Fruit fly (Drosophila melanogaster) whole organism, embryonic: ENCODE measurements around the gene stas.

Experiments
- Aef1 ChIP-seq: fragments of 200-800 bp; sonication (Bioruptor generic); IDR thresholded peaks from 3 replicates; pipeline ENCODE4 v1.3.6; 2022; ENCODE audit warnings: missing biosample characterization, missing genetic modification characterization
- Awh ChIP-seq: fragments of 200-800 bp; sonication (Bioruptor generic); IDR thresholded peaks from 2 replicates; pipeline ENCODE4, ENCODE4 v1.3.6; 2022; ENCODE audit warnings: missing biosample characterization, missing genetic modification characterization
- BtbVII ChIP-seq: fragments of 200-800 bp; sonication (Bioruptor generic); optimal IDR thresholded peaks from 3 replicates; lab custom pipeline; 2017; ENCODE audit warnings: missing biosample characterization, mild to moderate bottlenecking, missing genetic modification characterization
- CG10209 ChIP-seq: fragments of 200-800 bp; sonication (Bioruptor generic); optimal IDR thresholded peaks from 3 replicates; lab custom pipeline; 2017; ENCODE audit warnings: missing biosample characterization, mild to moderate bottlenecking, missing genetic modification characterization, missing genetic modification reagents
- CG11695 ChIP-seq: fragments of 200-800 bp; sonication (Bioruptor generic); IDR thresholded peaks from 3 replicates; pipeline ENCODE4 v1.3.6; 2022; ENCODE audit warnings: missing biosample characterization, missing genetic modification characterization
- CG12942 ChIP-seq: fragments of 200-800 bp; sonication (Bioruptor generic); optimal IDR thresholded peaks from 3 replicates; lab custom pipeline; 2016; ENCODE audit warnings: missing biosample characterization, missing genetic modification characterization
- CG1602 ChIP-seq: fragments of 200-800 bp; sonication (Bioruptor generic); optimal IDR thresholded peaks from 3 replicates; lab custom pipeline; 2016; ENCODE audit warnings: missing biosample characterization, missing genetic modification characterization
- CG18476 ChIP-seq: fragments of 200-800 bp; sonication (Bioruptor generic); optimal IDR thresholded peaks from 2 replicates; lab custom pipeline; 2016; ENCODE audit warnings: missing biosample characterization, mild to moderate bottlenecking, missing genetic modification characterization
- CG18599 ChIP-seq: fragments of 200-800 bp; sonication (Bioruptor generic); optimal IDR thresholded peaks from 3 replicates; lab custom pipeline; 2017; ENCODE audit warnings: missing biosample characterization, missing genetic modification characterization, mild to moderate bottlenecking, moderate library complexity, missing genetic modification reagents
- CG18619 ChIP-seq: fragments of 200-800 bp; sonication (Bioruptor generic); optimal IDR thresholded peaks from 3 replicates; lab custom pipeline; 2017; ENCODE audit warnings: missing biosample characterization, mild to moderate bottlenecking, missing genetic modification characterization
- CG2116 ChIP-seq: fragments of 200-800 bp; sonication (Bioruptor generic); optimal IDR thresholded peaks from 3 replicates; lab custom pipeline; 2018; ENCODE audit warnings: missing biosample characterization, mild to moderate bottlenecking, missing genetic modification characterization
- CG2678 ChIP-seq: fragments of 200-800 bp; sonication (Bioruptor generic); optimal IDR thresholded peaks from 3 replicates; lab custom pipeline; 2019; ENCODE audit warnings: missing biosample characterization, mild to moderate bottlenecking, missing genetic modification characterization, moderate library complexity
- CG3407 ChIP-seq: fragments of 200-800 bp; sonication (Bioruptor generic); optimal IDR thresholded peaks from 2 replicates; lab custom pipeline; 2018; ENCODE audit warnings: missing biosample characterization, mild to moderate bottlenecking, missing genetic modification characterization
- CG43689 ChIP-seq: fragments of 200-800 bp; sonication (Bioruptor generic); IDR thresholded peaks from 2 replicates; pipeline ENCODE4 v1.3.6; 2022; ENCODE audit warnings: missing biosample characterization, missing genetic modification characterization
- CG4617 ChIP-seq: fragments of 200-800 bp; sonication (Bioruptor generic); optimal IDR thresholded peaks from 3 replicates; lab custom pipeline; 2016; ENCODE audit warnings: missing biosample characterization, missing genetic modification characterization, borderline replicate concordance
- CG5953 ChIP-seq: fragments of 200-800 bp; sonication (Bioruptor generic); IDR thresholded peaks from 2 replicates; pipeline ENCODE4 v1.3.6; 2022; ENCODE audit warnings: missing biosample characterization, missing genetic modification characterization
- CG6791 ChIP-seq: fragments of 200-800 bp; sonication (Bioruptor generic); IDR thresholded peaks from 3 replicates; pipeline ENCODE4 v1.3.6; 2022; ENCODE audit warnings: missing biosample characterization, missing genetic modification characterization; ENCODE audit not compliant: partially characterized antibody
- CG7357 ChIP-seq: fragments of 200-800 bp; sonication (Bioruptor generic); IDR thresholded peaks from 3 replicates; pipeline ENCODE4 v1.3.6; 2022; ENCODE audit warnings: missing biosample characterization, missing genetic modification characterization
- CG8281 ChIP-seq: fragments of 200-800 bp; sonication (Bioruptor generic); optimal IDR thresholded peaks from 2 replicates; lab custom pipeline; 2018; ENCODE audit warnings: missing biosample characterization, mild to moderate bottlenecking, missing genetic modification characterization, moderate library complexity
- CG8388 ChIP-seq: fragments of 200-800 bp; sonication (Bioruptor generic); optimal IDR thresholded peaks from 2 replicates; lab custom pipeline; 2019; ENCODE audit warnings: missing biosample characterization, mild to moderate bottlenecking, missing genetic modification characterization, moderate library complexity
- D ChIP-seq, 2 experiments: fragments of 200-800 bp in 1 of 2; fragments of >200 bp in 1 of 2; sonication (Bioruptor generic) in 1 of 2; optimal IDR thresholded peaks; 2 replicates in 1 of 2; 3 replicates in 1 of 2; lab custom pipeline; 2017; ENCODE audit warnings: mild to moderate bottlenecking in 1 of 2, missing biosample characterization in 1 of 2, missing genetic modification characterization in 1 of 2, missing genetic modification reagents in 1 of 2
- D19A ChIP-seq: fragments of 200-800 bp; optimal IDR thresholded peaks from 3 replicates; lab custom pipeline; 2019; ENCODE audit warnings: missing biosample characterization, mild to moderate bottlenecking, missing genetic modification characterization, moderate library complexity
- HLH3B ChIP-seq: fragments of 200-800 bp; sonication (Bioruptor generic); IDR thresholded peaks from 2 replicates; pipeline ENCODE4 v1.3.6; 2022; ENCODE audit warnings: missing biosample characterization, missing genetic modification characterization
- HmgZ ChIP-seq: fragments of 200-800 bp; sonication (Bioruptor generic); optimal IDR thresholded peaks from 2 replicates; lab custom pipeline; 2018; ENCODE audit warnings: missing biosample characterization, mild to moderate bottlenecking, missing genetic modification characterization
- Hr3 ChIP-seq: fragments of 200-800 bp; sonication (Bioruptor generic); optimal IDR thresholded peaks from 3 replicates; lab custom pipeline; 2016; ENCODE audit warnings: missing biosample characterization, missing genetic modification characterization
- NC2α ChIP-seq: fragments of 200-800 bp; sonication (Bioruptor generic); optimal IDR thresholded peaks from 2 replicates; lab custom pipeline; 2016; ENCODE audit warnings: missing biosample characterization, missing genetic modification characterization
- Rfx ChIP-seq: fragments of 200-800 bp; sonication (Bioruptor generic); IDR thresholded peaks from 2 replicates; pipeline ENCODE4 v1.3.6; 2022; ENCODE audit warnings: missing biosample characterization, missing genetic modification characterization
- Sox100B ChIP-seq: fragments of 200-800 bp; sonication (Bioruptor generic); optimal IDR thresholded peaks from 3 replicates; lab custom pipeline; 2018; ENCODE audit warnings: missing biosample characterization, mild to moderate bottlenecking, missing genetic modification characterization
- Stat92E ChIP-seq, 3 experiments: fragments of >200 bp in 2 of 3; fragments of 200-800 bp in 1 of 3; sonication (Bioruptor generic) in 1 of 3; optimal IDR thresholded peaks; 2 replicates each; lab custom pipeline; 2017 to 2019; ENCODE audit warnings: missing biosample characterization in 3 of 3, missing genetic modification characterization in 3 of 3, mild to moderate bottlenecking in 1 of 3, moderate library complexity in 1 of 3
- Trl ChIP-seq, 3 experiments: fragments of >200 bp in 2 of 3; fragments of 200-800 bp in 1 of 3; sonication (Bioruptor generic) in 1 of 3; optimal IDR thresholded peaks; 2 replicates in 1 of 3; 3 replicates in 2 of 3; lab custom pipeline; 2016 to 2017; ENCODE audit warnings: missing biosample characterization in 1 of 3, missing genetic modification characterization in 1 of 3
- aop ChIP-seq: fragments of 200-800 bp; sonication (Bioruptor generic); IDR thresholded peaks from 2 replicates; pipeline ENCODE4 v1.3.6; 2022; ENCODE audit warnings: missing biosample characterization, missing genetic modification characterization
- bbx ChIP-seq: fragments of 200-800 bp; sonication (Bioruptor generic); IDR thresholded peaks from 2 replicates; pipeline ENCODE4 v1.3.6; 2022; ENCODE audit warnings: missing biosample characterization, missing genetic modification characterization; ENCODE audit not compliant: partially characterized antibody
- bigmax ChIP-seq: fragments of 200-800 bp; sonication (Bioruptor generic); optimal IDR thresholded peaks from 2 replicates; lab custom pipeline; 2018; ENCODE audit warnings: missing biosample characterization, mild to moderate bottlenecking, missing genetic modification characterization
- bsh ChIP-seq, 2 experiments: fragments of 200-800 bp; sonication (Bioruptor generic); optimal IDR thresholded peaks; 2 replicates each; lab custom pipeline; 2017 to 2018; ENCODE audit warnings: mild to moderate bottlenecking in 2 of 2, missing biosample characterization in 2 of 2, missing genetic modification characterization in 2 of 2, moderate library complexity in 1 of 2
- dati ChIP-seq: fragments of 200-800 bp; sonication (Bioruptor generic); IDR thresholded peaks from 2 replicates; pipeline ENCODE4 v1.3.6; 2022; ENCODE audit warnings: missing biosample characterization, missing genetic modification characterization
- en ChIP-seq: fragments of 200-800 bp; sonication (Bioruptor generic); optimal IDR thresholded peaks from 2 replicates; lab custom pipeline; 2016; ENCODE audit warnings: missing biosample characterization, missing genetic modification characterization
- ewg ChIP-seq: fragments of 200-800 bp; sonication (Bioruptor generic); optimal IDR thresholded peaks from 3 replicates; lab custom pipeline; 2017; ENCODE audit warnings: mild to moderate bottlenecking, missing biosample characterization, missing genetic modification reagents, missing genetic modification characterization
- fd96Cb ChIP-seq: fragments of 200-800 bp; sonication (Bioruptor generic); optimal IDR thresholded peaks from 2 replicates; lab custom pipeline; 2018; ENCODE audit warnings: missing biosample characterization, mild to moderate bottlenecking, missing genetic modification characterization, moderate library complexity
- gcm ChIP-seq: fragments of 200-800 bp; sonication (Bioruptor generic); optimal IDR thresholded peaks from 2 replicates; lab custom pipeline; 2019; ENCODE audit warnings: missing biosample characterization, mild to moderate bottlenecking, missing genetic modification characterization, moderate library complexity
- jigr1 ChIP-seq: fragments of 200-800 bp; sonication (Bioruptor generic); IDR thresholded peaks from 3 replicates; pipeline ENCODE4 v1.3.6; 2022; ENCODE audit warnings: missing biosample characterization, missing genetic modification characterization
- lmd ChIP-seq: fragments of 200-800 bp; sonication (Bioruptor generic); IDR thresholded peaks from 2 replicates; pipeline ENCODE4 v1.3.6; 2022; ENCODE audit warnings: missing biosample characterization, missing genetic modification characterization
- pan ChIP-seq, 4 experiments: fragments of >200 bp in 3 of 4; fragments of 200-800 bp in 1 of 4; sonication (Bioruptor generic) in 1 of 4; optimal IDR thresholded peaks in 3 of 4; IDR thresholded peaks in 1 of 4; 2 replicates each; pipeline versions ENCODE4 v1.3.6 to Lab custom; 2017 to 2022; ENCODE audit warnings: missing biosample characterization in 2 of 4, missing genetic modification characterization in 2 of 4, mixed read lengths in 1 of 4
- ranshi ChIP-seq: fragments of 200-800 bp; sonication (Bioruptor generic); IDR thresholded peaks from 2 replicates; pipeline ENCODE4 v1.3.6; 2022; ENCODE audit warnings: missing biosample characterization, missing genetic modification characterization
- sisA ChIP-seq: fragments of 200-800 bp; sonication (Bioruptor generic); IDR thresholded peaks from 2 replicates; pipeline ENCODE4 v1.3.6; 2022; ENCODE audit warnings: missing biosample characterization, missing genetic modification characterization
- trem ChIP-seq: fragments of 200-800 bp; optimal IDR thresholded peaks from 3 replicates; lab custom pipeline; 2019; ENCODE audit warnings: missing biosample characterization, mild to moderate bottlenecking, missing genetic modification characterization, moderate library complexity
- unpg ChIP-seq: fragments of 200-800 bp; sonication (Bioruptor generic); optimal IDR thresholded peaks from 3 replicates; lab custom pipeline; 2018; ENCODE audit warnings: missing biosample characterization, mild to moderate bottlenecking, missing genetic modification characterization, moderate library complexity
- usp ChIP-seq: fragments of >200 bp; optimal IDR thresholded peaks from 2 replicates; lab custom pipeline; 2017; ENCODE audit warnings: missing biosample characterization, missing genetic modification characterization
- yki ChIP-seq: fragments of >200 bp; optimal IDR thresholded peaks from 3 replicates; lab custom pipeline; 2018
- zen2 ChIP-seq: fragments of 200-800 bp; sonication (Bioruptor generic); IDR thresholded peaks from 3 replicates; pipeline ENCODE4 v1.3.6; 2022; ENCODE audit warnings: missing biosample characterization, missing genetic modification characterization; ENCODE audit not compliant: partially characterized antibody

Gene stas

DNA sequence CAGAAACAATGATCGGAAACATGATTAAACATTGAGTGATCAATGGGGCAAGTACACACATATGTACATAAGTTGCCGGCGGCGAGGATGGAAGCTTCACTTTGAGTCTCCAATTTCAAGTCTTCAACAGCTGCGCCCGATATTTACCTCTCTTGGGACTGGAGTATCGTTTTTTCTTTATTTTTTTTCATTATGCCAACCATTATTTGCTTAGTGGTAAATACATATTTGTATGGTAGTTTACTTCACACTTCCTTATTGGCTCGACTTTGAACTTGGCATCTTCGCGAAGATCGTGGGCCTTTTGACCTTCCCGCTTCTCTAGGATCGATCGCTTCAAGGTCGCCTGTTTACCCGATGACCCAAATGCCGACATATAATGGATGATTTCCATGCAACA lies 45.0 kb downstream of the stas start (continued):
- TF ChIP-seq CG5953 (GFP tag; lab: Robert Waterston, UW) (peak; percentile 28; the same call in 1 of the 2 replicates), ewg (peak; percentile 7), CG3407 (GFP tag; lab: Kevin White, UChicago) (peak; percentile 48), HmgZ (tag; lab: Kevin White, UChicago) (no peak), CG2678 (tag; lab: Kevin White, UChicago) (peak; percentile 59), jigr1 (GFP tag; lab: Robert Waterston, UW) (no peak), D19A (tag; lab: Kevin White, UChicago) (no peak), D (optimal IDR thresholded peaks at IDR 0.05; lab: Kevin White, UChicago) (no peak), D (GFP tag; optimal IDR thresholded peaks at IDR 0.05; lab: Kevin White, UChicago) (peak; percentile 37), CG8388 (GFP tag; lab: Kevin White, UChicago) (peak; percentile 10), CG2116 (GFP tag; lab: Kevin White, UChicago) (no peak), CG11695 (GFP tag; lab: Robert Waterston, UW) (peak; percentile 48; the same call in 1 of the 3 replicates), yki (lab: Kevin White, UChicago) (no peak), CG6791 (GFP tag; lab: Robert Waterston, UW) (no peak), fd96Cb (tag; lab: Kevin White, UChicago) (no peak), Trl (optimal IDR thresholded peaks at IDR 0.05; lab: Kevin White, UChicago) (no peak), Trl (GFP tag; optimal IDR thresholded peaks at IDR 0.05; lab: Kevin White, UChicago) (peak; percentile 56), lmd (no peak), ranshi (peak; percentile 18; the same call in 1 of the 2 replicates), CG10209 (GFP tag; lab: Kevin White, UChicago) (peak; percentile 52), Awh (peak; percentile 50; the same call in 1 of the 2 replicates), NC2α (GFP tag; lab: Kevin White, UChicago) (no peak), CG4617 (GFP tag; lab: Kevin White, UChicago) (no peak), CG43689 (0 out of 2 replicates have a peak, but pooled peaks have one; percentile 40), CG12942 (GFP tag; lab: Kevin White, UChicago) (peak; percentile 5), CG7357 (no peak), CG18599 (GFP tag; lab: Kevin White, UChicago) (peak; percentile 55), zen2 (GFP tag; lab: Robert Waterston, UW) (no peak), HLH3B (GFP tag; lab: Robert Waterston, UW) (peak; percentile 47; the same call in 1 of the 2 replicates), Rfx (GFP tag; lab: Robert Waterston, UW) (peak; percentile 10; the same call in 1 of the 2 replicates), aop (no peak), unpg (GFP tag; lab: Kevin White, UChicago) (peak; percentile 47), gcm (GFP tag; lab: Kevin White, UChicago) (peak; percentile 27), trem (no peak), Sox100B (GFP tag; lab: Kevin White, UChicago) (peak; percentile 38), bigmax (GFP tag; lab: Kevin White, UChicago) (no peak), bsh (GFP tag; optimal IDR thresholded peaks at IDR 0.05; lab: Kevin White, UChicago) (peak in 1 of 2 experiments; percentile 45), Aef1 (GFP tag; lab: Robert Waterston, UW) (no peak), en (peak; percentile 37), BtbVII (GFP tag; lab: Kevin White, UChicago) (peak; percentile 41), usp (no peak), CG18476 (GFP tag; lab: Kevin White, UChicago) (peak; percentile 9), dati (GFP tag; lab: Robert Waterston, UW) (no peak), pan (optimal IDR thresholded peaks at IDR 0.05; lab: Kevin White, UChicago) (no peak), pan (GFP tag; optimal IDR thresholded peaks at IDR 0.05 in 1 of 2, IDR thresholded peaks at IDR 0.05 in 1 of 2) (no peak), CG8281 (no peak), bbx (GFP tag; lab: Robert Waterston, UW) (no peak), CG1602 (GFP tag; lab: Kevin White, UChicago) (no peak), sisA (GFP tag; lab: Robert Waterston, UW) (no peak), Stat92E (GFP tag; optimal IDR thresholded peaks at IDR 0.05; lab: Kevin White, UChicago) (no peak), CG18619 (GFP tag; lab: Kevin White, UChicago) (peak; percentile 26), Hr3 (no peak)
